Fruit fly (Drosophila melanogaster) S2 (cell line): ENCODE data around the gene Eig71Eb.

Experiments
- CG8478 ChIP-seq: fragments of >200 bp; optimal IDR thresholded peaks from 2 replicates; lab custom pipeline; 2018
- CTCF ChIP-seq, 2 experiments: fragments of >200 bp; optimal IDR thresholded peaks; 2 replicates each; lab custom pipeline; 2018

dm6 chr3L:15675111-15675510 is 25.4 kb downstream of the Eig71Eb start:
- no peak for TF ChIP-seq CTCF (optimal IDR thresholded peaks at IDR 0.05; lab: Kevin White, UChicago)
- TF ChIP-seq CG8478 (lab: Kevin White, UChicago) = no peak
